Fruit fly (Drosophila melanogaster): ENCODE measurements around the gene Septin4.

DNA sequence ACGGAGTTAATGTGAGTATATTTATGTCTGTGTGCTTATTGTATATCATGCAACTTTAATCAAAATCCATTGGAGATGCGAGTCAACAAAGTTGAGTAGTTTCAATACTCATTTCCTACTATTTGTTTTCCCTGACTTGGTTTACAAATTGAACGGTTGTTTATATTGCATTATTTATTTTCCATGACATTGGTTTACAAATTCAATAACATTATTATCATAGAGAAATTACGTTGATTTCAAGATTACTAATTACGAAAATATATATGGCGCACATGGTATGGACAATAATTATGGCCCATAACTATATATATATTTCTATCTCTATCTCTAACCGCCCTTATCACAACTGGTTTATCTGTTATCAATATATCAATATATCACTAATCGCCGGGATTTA is 34.3 kb downstream of the Septin4 start:
- TF ChIP-seq CG12605 (GFP tag; IDR thresholded peaks at IDR 0.05) (no peak), EcR (GFP tag; optimal IDR thresholded peaks at IDR 0.05) (no peak), fd96Ca (GFP tag; IDR thresholded peaks at IDR 0.05) (no peak), CG10348 (GFP tag; IDR thresholded peaks at IDR 0.05) (no peak), Ets98B (GFP tag; IDR thresholded peaks at IDR 0.05) (no peak), CG8301 (tag; optimal IDR thresholded peaks at IDR 0.05) (no peak), CG17806 (tag; optimal IDR thresholded peaks at IDR 0.05) (no peak), CG13204 (GFP tag; optimal IDR thresholded peaks at IDR 0.05) (no peak), CG8159 (tag; optimal IDR thresholded peaks at IDR 0.05) (no peak), D1 (tag; optimal IDR thresholded peaks at IDR 0.05) (no peak)

All from whole organism, pupa.